Worm (Caenorhabditis elegans) whole organism, midembryonic: ENCODE results near the gene F16H6.9.
"Not testable (repeated sequence)": the region's sequence is repeated elsewhere in the genome, so short reads cannot be mapped to it uniquely, and the experiment has no call there.

ENCODE experiments used
- T22C8.4 ChIP-seq: fragments of 200-800 bp; sonication (Bioruptor generic); IDR thresholded peaks from 2 replicates; pipeline ENCODE4 v1.3.6; 2022; ENCODE audit warnings: missing genetic modification characterization, missing compliant biosample characterization
- cog-1 ChIP-seq: sonication (generic microtip); optimal IDR thresholded peaks from 2 replicates; lab custom pipeline; 2016; ENCODE audit warnings: missing genetic modification characterization, missing compliant biosample characterization
- flt-1 ChIP-seq: fragments of 200-800 bp; sonication (Bioruptor generic); IDR thresholded peaks from 2 replicates; pipeline ENCODE4 v1.3.6; 2022; ENCODE audit warnings: missing genetic modification characterization, missing compliant biosample characterization
- klf-2 ChIP-seq: fragments of 200-800 bp; sonication (Bioruptor generic); conservative IDR thresholded peaks from 2 replicates; pipeline ENCODE4 v1.3.6; 2022; ENCODE audit warnings: missing genetic modification reagents, missing genetic modification characterization, missing compliant biosample characterization
- med-1 ChIP-seq: sonication (generic microtip); optimal IDR thresholded peaks from 2 replicates; lab custom pipeline; 2017; ENCODE audit warnings: missing genetic modification characterization, mild to moderate bottlenecking, missing compliant biosample characterization, antibody characterized with exemption, missing genetic modification reagents; ENCODE audit not compliant: insufficient read depth
- ref-1 ChIP-seq: fragments of 200-800 bp; sonication (Bioruptor generic); conservative IDR thresholded peaks from 2 replicates; pipeline ENCODE4 v1.3.6; 2022; ENCODE audit warnings: missing genetic modification reagents, missing genetic modification characterization, missing compliant biosample characterization
- tab-1 ChIP-seq: fragments of 200-800 bp; sonication (Bioruptor generic); IDR thresholded peaks from 2 replicates; pipeline ENCODE4 v1.3.6; 2022; ENCODE audit warnings: missing genetic modification characterization, missing compliant biosample characterization
- ztf-23 ChIP-seq: fragments of 200-800 bp; sonication (Bioruptor generic); IDR thresholded peaks from 2 replicates; pipeline ENCODE4 v1.3.6; 2022; ENCODE audit warnings: missing genetic modification reagents, missing genetic modification characterization, missing compliant biosample characterization
- ztf-29 ChIP-seq: fragments of 200-800 bp; sonication (Bioruptor generic); IDR thresholded peaks from 2 replicates; pipeline ENCODE4 v1.3.6; 2022; ENCODE audit warnings: missing genetic modification reagents, missing genetic modification characterization, missing compliant biosample characterization

The F16H6.9 gene

DNA sequence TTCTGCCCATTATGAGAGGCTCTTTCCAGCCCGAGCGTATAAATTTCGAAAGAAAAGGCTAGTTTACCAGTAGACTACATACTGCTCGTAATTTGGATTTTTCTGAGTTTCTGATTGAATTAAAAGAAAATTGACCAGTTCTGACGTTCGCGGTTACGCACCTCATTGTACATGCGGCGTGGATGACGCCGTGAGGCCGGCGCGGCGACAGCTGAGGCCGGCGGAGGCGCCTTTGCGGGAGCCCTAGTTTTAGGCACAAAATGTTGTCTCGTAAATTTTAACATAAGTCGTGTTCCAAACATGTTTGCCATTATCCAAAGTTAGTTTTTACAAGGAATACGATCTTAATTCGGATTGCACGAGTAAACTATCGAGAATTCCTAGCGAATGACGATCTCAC, at the start of gene F16H6.9:
Gene F16H6.9, plus strand, starts transcription at position 301 of the 400 bp plus-strand sequence.
- not testable (repeated sequence) for TF ChIP-seq ztf-23; T22C8.4 (GFP tag; lab: Robert Waterston, UW); tab-1 (GFP tag; lab: Robert Waterston, UW)

ce11 chrV:18167161-18167560, 49.7 kb upstream of the F16H6.9 start, which contains the start of gene C14A6.6:
Gene C14A6.6, minus strand, starts transcription at chrV:18167261.
- no peak for TF ChIP-seq tab-1 (GFP tag; lab: Robert Waterston, UW)
- no peak for TF ChIP-seq med-1 (GFP tag; lab: Kevin White, UChicago)
- no peak for TF ChIP-seq cog-1 (tag; lab: Kevin White, UChicago)
- TF ChIP-seq klf-2 (GFP tag; lab: Robert Waterston, UW) = no peak
- TF ChIP-seq ztf-29 (GFP tag; lab: Robert Waterston, UW) = no peak
- TF ChIP-seq ref-1 = no peak
- TF ChIP-seq flt-1 = no peak
- no peak for TF ChIP-seq T22C8.4 (GFP tag; lab: Robert Waterston, UW)
- TF ChIP-seq ztf-23 = no peak

ce11 chrV:18168266-18168665, 48.6 kb upstream of the F16H6.9 start, which contains the start of gene C14A6.7:
Gene C14A6.7, minus strand, starts transcription at chrV:18168366.
- no peak for TF ChIP-seq klf-2 (GFP tag; lab: Robert Waterston, UW)
- no peak for TF ChIP-seq tab-1 (GFP tag; lab: Robert Waterston, UW)

DNA sequence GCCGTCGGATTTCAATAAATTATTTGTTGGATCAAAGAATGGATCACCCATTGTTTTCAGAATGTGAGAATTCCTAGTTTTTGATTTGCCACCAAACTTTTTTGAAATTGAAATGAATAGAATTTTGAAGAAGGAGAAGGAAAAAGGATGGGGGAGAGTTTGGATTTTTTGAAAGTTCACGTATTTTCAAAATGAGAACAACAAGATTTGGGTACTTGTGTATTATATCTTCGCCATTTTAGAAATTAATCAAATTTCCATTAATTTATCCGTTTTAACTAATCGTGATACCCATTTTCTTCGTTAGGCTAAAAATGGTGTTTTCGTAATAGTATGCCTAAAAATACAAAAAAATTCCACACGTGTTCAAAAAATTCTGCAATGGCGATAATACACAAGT, 45.3 kb upstream of the F16H6.9 start, which contains the start of gene C14A6.8:
Gene C14A6.8, minus strand, starts transcription at position 101 of the 400 bp plus-strand sequence.
- TF ChIP-seq T22C8.4 (GFP tag; lab: Robert Waterston, UW) = no peak
- no peak for TF ChIP-seq ref-1
- no peak for TF ChIP-seq cog-1 (tag; lab: Kevin White, UChicago)
- TF ChIP-seq klf-2 (GFP tag; lab: Robert Waterston, UW) = no peak
- TF ChIP-seq tab-1 (GFP tag; lab: Robert Waterston, UW) = no peak
- no peak for TF ChIP-seq ztf-29 (GFP tag; lab: Robert Waterston, UW)
- no peak for TF ChIP-seq med-1 (GFP tag; lab: Kevin White, UChicago)
- TF ChIP-seq ztf-23 = no peak
- TF ChIP-seq flt-1 = no peak

- TF ChIP-seq T22C8.4 (GFP tag; lab: Robert Waterston, UW) (0 out of 2 replicates have a peak, but pooled peaks have one; percentile 28), ztf-23 (0 out of 2 replicates have a peak, but pooled peaks have one; percentile 47)
Observed at ce11 chrV:18174951-18175350, 41.9 kb upstream of the F16H6.9 start.

DNA sequence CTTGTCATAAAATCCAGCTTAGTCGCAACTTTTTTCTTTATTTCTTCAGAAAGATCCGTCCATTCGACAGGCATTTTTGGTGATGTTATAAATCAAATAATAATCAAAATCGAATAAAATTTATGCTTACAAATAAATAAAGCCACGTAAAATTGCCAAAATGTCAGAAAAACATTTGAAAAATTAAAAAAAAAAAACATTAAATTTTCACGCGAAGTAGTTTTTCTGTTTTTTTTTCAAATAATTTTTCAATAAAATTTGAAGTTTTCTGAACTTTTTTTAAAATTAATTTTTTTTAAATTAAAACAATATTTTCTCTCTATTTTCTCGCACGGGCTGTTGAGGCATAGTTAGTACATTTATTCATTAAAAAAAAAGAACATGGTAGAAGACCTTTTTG, 38.2 kb upstream of the F16H6.9 start, which contains the start of gene C31G12.4:
Gene C31G12.4, minus strand, starts transcription at position 101 of the 400 bp plus-strand sequence.
- no peak for TF ChIP-seq ref-1
- no peak for TF ChIP-seq ztf-23
- TF ChIP-seq klf-2 (GFP tag; lab: Robert Waterston, UW) = no peak
- no peak for TF ChIP-seq T22C8.4 (GFP tag; lab: Robert Waterston, UW)
- no peak for TF ChIP-seq tab-1 (GFP tag; lab: Robert Waterston, UW)
- TF ChIP-seq ztf-29 (GFP tag; lab: Robert Waterston, UW) = no peak
- no peak for TF ChIP-seq cog-1 (tag; lab: Kevin White, UChicago)
- TF ChIP-seq med-1 (GFP tag; lab: Kevin White, UChicago) = no peak
- no peak for TF ChIP-seq flt-1

ce11 chrV:18179663-18180062, 37.2 kb upstream of the F16H6.9 start, which contains the start of gene C31G12.1:
Gene C31G12.1, plus strand, starts transcription at chrV:18179963.
- TF ChIP-seq klf-2 (GFP tag; lab: Robert Waterston, UW) = no peak
- TF ChIP-seq ztf-29 (GFP tag; lab: Robert Waterston, UW) = no peak
- no peak for TF ChIP-seq flt-1
- TF ChIP-seq T22C8.4 (GFP tag; lab: Robert Waterston, UW) = no peak
- no peak for TF ChIP-seq med-1 (GFP tag; lab: Kevin White, UChicago)
- no peak for TF ChIP-seq cog-1 (tag; lab: Kevin White, UChicago)
- TF ChIP-seq tab-1 (GFP tag; lab: Robert Waterston, UW) = no peak
- TF ChIP-seq ref-1 = no peak
- TF ChIP-seq ztf-23 = no peak

DNA sequence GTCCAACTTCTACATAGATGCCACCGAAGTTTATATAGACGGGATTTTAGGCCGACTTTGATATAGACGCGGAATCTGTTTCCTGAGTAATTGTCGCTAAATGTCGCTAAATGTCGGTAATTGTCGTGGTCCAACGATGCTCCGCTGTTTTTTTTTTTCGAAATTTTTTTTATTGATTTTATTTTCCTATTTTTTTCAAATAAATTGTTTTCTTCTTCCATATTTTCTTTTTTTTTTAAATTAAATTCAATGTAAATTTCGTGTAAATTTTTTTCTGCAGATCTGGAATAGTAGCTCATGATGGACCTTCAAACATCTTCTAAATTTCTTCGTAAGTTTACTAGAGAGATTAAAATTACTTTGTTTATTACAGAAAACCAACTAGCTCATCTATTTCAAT, 32.0 kb upstream of the F16H6.9 start, which contains the start of gene C31G12.3:
Gene C31G12.3, plus strand, starts transcription at position 301 of the 400 bp plus-strand sequence.
- TF ChIP-seq ztf-23 = no peak
- no peak for TF ChIP-seq tab-1 (GFP tag; lab: Robert Waterston, UW)
- TF ChIP-seq klf-2 (GFP tag; lab: Robert Waterston, UW) = no peak
- no peak for TF ChIP-seq ref-1
- no peak for TF ChIP-seq ztf-29 (GFP tag; lab: Robert Waterston, UW)
- TF ChIP-seq flt-1 = no peak
- TF ChIP-seq med-1 (GFP tag; lab: Kevin White, UChicago) = no peak
- no peak for TF ChIP-seq cog-1 (tag; lab: Kevin White, UChicago)
- TF ChIP-seq T22C8.4 (GFP tag; lab: Robert Waterston, UW) = no peak

DNA sequence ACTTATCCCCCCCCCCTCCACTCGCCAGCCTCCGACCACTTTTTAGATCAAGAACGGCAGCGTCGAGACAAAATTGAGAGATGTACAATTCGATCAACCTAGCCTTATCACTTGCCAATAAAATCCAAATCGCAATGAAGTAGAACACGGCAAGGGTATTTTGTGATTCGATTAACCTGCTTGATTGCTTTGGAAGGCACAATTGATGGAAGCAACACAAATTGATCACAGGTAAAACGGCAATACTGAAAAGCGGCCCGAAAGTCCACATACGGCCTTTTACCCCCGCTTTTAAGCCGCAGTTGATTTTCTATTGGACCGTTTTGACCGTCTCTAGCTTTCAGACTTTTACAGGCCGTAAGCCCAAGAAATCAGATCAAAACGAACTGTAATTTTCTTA, 28.6 kb upstream of the F16H6.9 start, which contains the start of gene clec-245:
Gene clec-245, minus strand, starts transcription at position 101 of the 400 bp plus-strand sequence.
- TF ChIP-seq flt-1 (no peak), T22C8.4 (GFP tag; lab: Robert Waterston, UW) (no peak), ztf-23 (no peak), ref-1 (no peak), klf-2 (GFP tag; lab: Robert Waterston, UW) (no peak), ztf-29 (GFP tag; lab: Robert Waterston, UW) (no peak), med-1 (GFP tag; lab: Kevin White, UChicago) (no peak)

ce11 chrV:18189181-18189580, 27.7 kb upstream of the F16H6.9 start, which contains the start of gene clec-246:
Gene clec-246, plus strand, starts transcription at chrV:18189481.
- TF ChIP-seq med-1 (GFP tag; lab: Kevin White, UChicago) (no peak), tab-1 (GFP tag; lab: Robert Waterston, UW) (no peak), ztf-23 (no peak), T22C8.4 (GFP tag; lab: Robert Waterston, UW) (no peak), ztf-29 (GFP tag; lab: Robert Waterston, UW) (no peak), flt-1 (no peak), klf-2 (GFP tag; lab: Robert Waterston, UW) (no peak), cog-1 (tag; lab: Kevin White, UChicago) (no peak), ref-1 (no peak)
